Worm (Caenorhabditis elegans) whole organism, dauer: ENCODE data around the gene B0416.10.

Experiments used
- unc-62 ChIP-seq: sonication (generic microtip); optimal IDR thresholded peaks from 2 replicates; lab custom pipeline; 2017; ENCODE audit warnings: missing biosample characterization, missing genetic modification reagents, missing genetic modification characterization

B0416.10 gene

ce11 chrX:9228441-9228840 is 46.0 kb downstream of the B0416.10 start:
- no peak for TF ChIP-seq unc-62 (GFP tag; lab: Kevin White, UChicago)

DNA sequence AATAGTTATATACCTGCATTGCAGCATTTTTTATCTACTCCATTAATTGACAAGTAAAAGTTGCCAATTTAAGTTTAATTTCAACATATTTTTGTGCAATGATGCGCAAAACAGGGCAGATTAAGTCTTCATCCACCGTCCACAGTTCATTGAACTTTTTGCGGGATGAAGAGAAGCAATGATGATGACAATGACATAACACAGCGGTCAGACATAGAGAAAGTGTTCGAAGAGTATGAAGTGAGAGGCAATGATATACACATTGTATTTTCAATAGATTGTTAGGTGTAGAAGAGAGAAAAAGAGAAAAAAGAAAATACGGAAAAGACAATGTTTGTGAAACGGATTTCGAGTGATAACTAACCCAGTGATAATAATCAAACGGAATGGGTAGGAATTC is 47.6 kb downstream of the B0416.10 start:
- TF ChIP-seq unc-62 (GFP tag; lab: Kevin White, UChicago) = no peak

DNA sequence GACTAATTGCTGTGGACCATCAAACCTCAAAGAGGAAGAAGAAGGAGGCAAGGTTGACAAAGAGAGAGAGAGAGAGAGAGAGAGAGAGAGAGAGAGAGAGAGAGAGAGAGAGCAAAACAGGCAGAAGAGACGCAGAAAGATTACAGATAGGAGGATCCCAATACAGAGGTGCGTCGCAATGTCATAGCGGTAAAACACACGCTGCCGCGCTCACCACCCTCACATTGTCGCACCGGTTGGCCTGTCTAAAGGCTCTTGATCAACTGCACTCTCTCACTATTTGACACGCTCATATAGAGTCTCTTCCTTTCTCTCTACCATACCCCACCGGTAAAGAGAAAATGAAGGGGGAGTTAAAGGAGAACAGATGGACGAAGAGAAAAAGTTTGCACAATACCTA is 49.2 kb downstream of the B0416.10 start:
- TF ChIP-seq unc-62 (GFP tag; lab: Kevin White, UChicago) = no peak
